Worm (Caenorhabditis elegans): ENCODE data around the gene ppm-1.A.

Gene ppm-1.A

ce11 chrV:10556362-10556761 is 20.2 kb upstream of the ppm-1.A start:
- TF ChIP-seq ceh-2 (tag; optimal IDR thresholded peaks at IDR 0.05) (no peak), lin-11 (tag; optimal IDR thresholded peaks at IDR 0.05) (no peak), hlh-8 (tag; optimal IDR thresholded peaks at IDR 0.05) (no peak), ceh-34 (tag; optimal IDR thresholded peaks at IDR 0.05) (no peak), K09A11.1 (tag; optimal IDR thresholded peaks at IDR 0.05; ENCODE audit: insufficient read depth) (no peak), ceh-45 (GFP tag; IDR thresholded peaks at IDR 0.05) (no peak), nhr-232 (tag; optimal IDR thresholded peaks at IDR 0.05) (no peak), nfya-1 (tag; optimal IDR thresholded peaks at IDR 0.05) (no peak), sox-2 (GFP tag; IDR thresholded peaks at IDR 0.05) (no peak), ceh-22 (tag; optimal IDR thresholded peaks at IDR 0.05) (no peak), syd-9 (tag; optimal IDR thresholded peaks at IDR 0.05) (no peak), fkh-10 (GFP tag; optimal IDR thresholded peaks at IDR 0.05) (no peak), pqm-1 (tag; optimal IDR thresholded peaks at IDR 0.05) (no peak), ceh-6 (GFP tag; optimal IDR thresholded peaks at IDR 0.05) (no peak), npax-4 (tag; optimal IDR thresholded peaks at IDR 0.05) (no peak), F13H6.1 (tag; optimal IDR thresholded peaks at IDR 0.05) (no peak), ceh-9 (tag; optimal IDR thresholded peaks at IDR 0.05) (no peak), sox-4 (tag; optimal IDR thresholded peaks at IDR 0.05) (no peak), ceh-19 (GFP tag; optimal IDR thresholded peaks at IDR 0.05) (no peak)

ce11 chrV:10555239-10555638 is 19.1 kb upstream of the ppm-1.A start, which contains the start of gene F32G8.3:
Gene F32G8.3, minus strand, starts transcription at chrV:10555339.
- no peak for TF ChIP-seq nhr-232 (tag; optimal IDR thresholded peaks at IDR 0.05)
- no peak for TF ChIP-seq nhr-11 (tag; optimal IDR thresholded peaks at IDR 0.05)
- TF ChIP-seq elt-2 (tag; optimal IDR thresholded peaks at IDR 0.05), result no peak
- TF ChIP-seq ceh-45 (GFP tag; IDR thresholded peaks at IDR 0.05), result no peak
- no peak for TF ChIP-seq ets-4 (tag; optimal IDR thresholded peaks at IDR 0.05)
- no peak for TF ChIP-seq hlh-30 (tag; optimal IDR thresholded peaks at IDR 0.05; ENCODE audit: insufficient read depth)
- no peak for TF ChIP-seq rnt-1 (tag; optimal IDR thresholded peaks at IDR 0.05)
- no peak for TF ChIP-seq ceh-6 (GFP tag; optimal IDR thresholded peaks at IDR 0.05)
- no peak for TF ChIP-seq T23F11.4 (GFP tag; optimal IDR thresholded peaks at IDR 0.05)
- TF ChIP-seq nfya-1 (tag; optimal IDR thresholded peaks at IDR 0.05), result no peak
- no peak for TF ChIP-seq pha-2 (tag; optimal IDR thresholded peaks at IDR 0.05)
- TF ChIP-seq syd-9 (tag; optimal IDR thresholded peaks at IDR 0.05), result no peak
- TF ChIP-seq ref-2 (tag; optimal IDR thresholded peaks at IDR 0.05), result no peak
- no peak for TF ChIP-seq ceh-22 (tag; optimal IDR thresholded peaks at IDR 0.05)
- no peak for TF ChIP-seq ceh-19 (GFP tag; optimal IDR thresholded peaks at IDR 0.05)
- no peak for TF ChIP-seq pag-3 (tag; optimal IDR thresholded peaks at IDR 0.05; ENCODE audit: borderline replicate concordance)
- TF ChIP-seq pqm-1 (tag; optimal IDR thresholded peaks at IDR 0.05), result no peak
- TF ChIP-seq che-1 (tag; optimal IDR thresholded peaks at IDR 0.05), result no peak
- TF ChIP-seq ceh-30 (tag; optimal IDR thresholded peaks at IDR 0.05), result no peak

DNA sequence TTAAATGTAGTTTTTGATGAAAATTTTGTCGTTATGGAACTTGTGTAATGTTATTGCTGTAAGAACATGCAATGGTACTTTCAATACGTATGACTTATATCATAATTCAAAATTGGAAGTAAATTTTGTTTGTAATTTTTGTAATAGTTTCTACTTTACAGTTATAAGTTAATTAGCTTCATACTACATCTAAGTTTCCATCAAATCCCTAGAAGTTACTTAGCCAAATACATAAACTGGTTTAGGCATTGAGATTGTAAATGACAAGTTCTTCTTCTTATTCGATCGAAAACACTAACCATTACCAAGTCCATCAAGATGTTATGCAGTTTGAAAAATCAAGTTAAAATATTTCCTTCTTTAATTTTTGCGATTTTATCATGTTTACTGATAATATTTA is 13.5 kb upstream of the ppm-1.A start, which contains the start of gene F32G8.2:
Gene F32G8.2 (plus strand): TSS at position 301 of the 400 bp plus-strand sequence.
- TF ChIP-seq ahr-1 (tag; optimal IDR thresholded peaks at IDR 0.05) (no peak), unc-42 (tag; optimal IDR thresholded peaks at IDR 0.05) (no peak), pros-1 (tag; optimal IDR thresholded peaks at IDR 0.05) (no peak), hlh-13 (GFP tag; optimal IDR thresholded peaks at IDR 0.05) (no peak), pax-1 (tag; optimal IDR thresholded peaks at IDR 0.05) (no peak), ceh-2 (tag; optimal IDR thresholded peaks at IDR 0.05) (no peak), tbx-2 (tag; optimal IDR thresholded peaks at IDR 0.05) (no peak), lin-11 (tag; optimal IDR thresholded peaks at IDR 0.05) (no peak), ceh-24 (tag; optimal IDR thresholded peaks at IDR 0.05) (no peak), che-1 (tag; optimal IDR thresholded peaks at IDR 0.05) (no peak), rnt-1 (tag; optimal IDR thresholded peaks at IDR 0.05) (no peak), unc-55 (GFP tag; optimal IDR thresholded peaks at IDR 0.05) (no peak), Y22D7AL.16 (tag; optimal IDR thresholded peaks at IDR 0.05) (no peak), pqm-1 (tag; optimal IDR thresholded peaks at IDR 0.05) (no peak)
